Worm (Caenorhabditis elegans) whole organism, L1 larva: ENCODE results near the gene ZC449.4.

Experiments used
- C16A3.4 ChIP-seq: fragments of 150-350 bp; optimal IDR thresholded peaks from 2 replicates; lab custom pipeline; 2014; ENCODE audit warnings: missing biosample characterization, missing genetic modification characterization
- Y116A8C.19 ChIP-seq: sonication (generic microtip); optimal IDR thresholded peaks from 2 replicates; lab custom pipeline; 2016; ENCODE audit warnings: missing compliant biosample characterization, missing genetic modification characterization, borderline replicate concordance
- alr-1 ChIP-seq: fragments of 200-800 bp; sonication (Bioruptor generic); optimal IDR thresholded peaks from 2 replicates; lab custom pipeline; 2018; ENCODE audit warnings: borderline replicate concordance, mild to moderate bottlenecking, missing genetic modification characterization, missing compliant biosample characterization
- aly-2 ChIP-seq: fragments of 150-350 bp; optimal IDR thresholded peaks from 2 replicates; lab custom pipeline; 2014; ENCODE audit warnings: missing biosample characterization, missing genetic modification characterization
- blmp-1 ChIP-seq: fragments of 150-350 bp; optimal IDR thresholded peaks from 2 replicates; lab custom pipeline; 2014; ENCODE audit warnings: missing biosample characterization, missing genetic modification characterization
- ceh-63 ChIP-seq: fragments of 200-800 bp; sonication (Bioruptor generic); optimal IDR thresholded peaks from 2 replicates; lab custom pipeline; 2018; ENCODE audit warnings: mild to moderate bottlenecking, missing genetic modification characterization, missing compliant biosample characterization
- ceh-82 ChIP-seq, 3 experiments: fragments of 150-350 bp in 1 of 3; sonication (generic microtip) in 2 of 3; optimal IDR thresholded peaks; 2 replicates each; lab custom pipeline; 2014 to 2017; ENCODE audit warnings: missing biosample characterization in 3 of 3, missing genetic modification characterization in 3 of 3
- ces-1 ChIP-seq: fragments of 150-350 bp; optimal IDR thresholded peaks from 2 replicates; lab custom pipeline; 2014; ENCODE audit warnings: missing biosample characterization, missing genetic modification reagents, missing genetic modification characterization
- efl-3 ChIP-seq: fragments of 200-800 bp; sonication (Bioruptor generic); optimal IDR thresholded peaks from 2 replicates; lab custom pipeline; 2018; ENCODE audit warnings: mild to moderate bottlenecking, missing genetic modification characterization, missing compliant biosample characterization
- egl-27 ChIP-seq, 2 experiments: fragments of 150-350 bp in 1 of 2; sonication (generic microtip); optimal IDR thresholded peaks; 3 replicates each; lab custom pipeline; 2017 to 2018; ENCODE audit warnings: missing biosample characterization in 2 of 2, missing genetic modification characterization in 2 of 2, missing genetic modification reagents in 2 of 2
- elt-2 ChIP-seq: sonication (generic microtip); optimal IDR thresholded peaks from 2 replicates; lab custom pipeline; 2016; ENCODE audit warnings: missing genetic modification characterization, mild to moderate bottlenecking, inconsistent platforms, missing compliant biosample characterization, missing genetic modification reagents
- fkh-10 ChIP-seq: sonication (generic microtip); optimal IDR thresholded peaks from 2 replicates; lab custom pipeline; 2017; ENCODE audit warnings: missing biosample characterization, missing genetic modification reagents, missing genetic modification characterization
- fkh-4 ChIP-seq: sonication (generic microtip); optimal IDR thresholded peaks from 2 replicates; lab custom pipeline; 2016; ENCODE audit warnings: missing compliant biosample characterization, missing genetic modification characterization, borderline replicate concordance
- grh-1 ChIP-seq: fragments of 200-800 bp; sonication (Bioruptor generic); IDR thresholded peaks from 2 replicates; pipeline ENCODE4 v1.3.6; 2022; ENCODE audit warnings: missing genetic modification reagents, missing genetic modification characterization, missing compliant biosample characterization
- lin-14 ChIP-seq: fragments of 200-800 bp; sonication (Bioruptor generic); optimal IDR thresholded peaks from 2 replicates; lab custom pipeline; 2018; ENCODE audit warnings: mild to moderate bottlenecking, missing genetic modification characterization, moderate library complexity, missing compliant biosample characterization
- lin-35 ChIP-seq, 2 experiments: fragments of 150-350 bp; optimal IDR thresholded peaks; 2 replicates each; lab custom pipeline; 2014; ENCODE audit warnings: missing biosample characterization in 2 of 2, missing genetic modification characterization in 2 of 2, missing genetic modification reagents in 2 of 2
- lin-39 ChIP-seq: fragments of 150-350 bp; optimal IDR thresholded peaks from 2 replicates; lab custom pipeline; 2014; ENCODE audit warnings: missing biosample characterization, missing genetic modification reagents, missing genetic modification characterization
- lsy-2 ChIP-seq, 2 experiments: fragments of 150-350 bp; optimal IDR thresholded peaks; 2 replicates each; lab custom pipeline; 2014; ENCODE audit warnings: missing biosample characterization in 2 of 2, missing genetic modification characterization in 2 of 2
- mef-2 ChIP-seq: fragments of 150-350 bp; optimal IDR thresholded peaks from 2 replicates; lab custom pipeline; 2014; ENCODE audit warnings: missing biosample characterization, missing genetic modification characterization
- mep-1 ChIP-seq: fragments of 150-350 bp; optimal IDR thresholded peaks from 2 replicates; lab custom pipeline; 2014; ENCODE audit warnings: missing biosample characterization, missing genetic modification characterization
- nhr-19 ChIP-seq: fragments of 200-800 bp; sonication (Bioruptor generic); conservative IDR thresholded peaks from 2 replicates; pipeline ENCODE4 v1.3.6; 2022; ENCODE audit warnings: missing genetic modification characterization, missing compliant biosample characterization
- nhr-20 ChIP-seq: sonication (generic microtip); optimal IDR thresholded peaks from 2 replicates; lab custom pipeline; 2016; ENCODE audit warnings: mild to moderate bottlenecking, missing genetic modification characterization, missing compliant biosample characterization
- nhr-28 ChIP-seq: fragments of 150-350 bp; optimal IDR thresholded peaks from 2 replicates; lab custom pipeline; 2014; ENCODE audit warnings: missing biosample characterization, missing genetic modification characterization
- nhr-77 ChIP-seq: fragments of 150-350 bp; optimal IDR thresholded peaks from 2 replicates; lab custom pipeline; 2014; ENCODE audit warnings: missing biosample characterization, missing genetic modification characterization
- nhr-84 ChIP-seq: sonication (generic microtip); optimal IDR thresholded peaks from 2 replicates; lab custom pipeline; 2017; ENCODE audit warnings: missing biosample characterization, missing genetic modification characterization
- nhr-85 ChIP-seq: sonication (generic microtip); peaks from one replicate; lab custom pipeline; 2016; ENCODE audit warnings: missing genetic modification characterization, inconsistent platforms, missing compliant biosample characterization
- rnt-1 ChIP-seq: sonication (generic microtip); optimal IDR thresholded peaks from 2 replicates; lab custom pipeline; 2016; ENCODE audit warnings: mild to moderate bottlenecking, missing genetic modification characterization, moderate library complexity, missing compliant biosample characterization
- snu-23 ChIP-seq: sonication (generic microtip); optimal IDR thresholded peaks from 2 replicates; lab custom pipeline; 2016; ENCODE audit warnings: missing genetic modification characterization, missing compliant biosample characterization
- sptf-1 ChIP-seq: fragments of 150-350 bp; optimal IDR thresholded peaks from 2 replicates; lab custom pipeline; 2014; ENCODE audit warnings: missing biosample characterization, missing genetic modification characterization
- sup-37 ChIP-seq: fragments of 200-800 bp; sonication (Bioruptor generic); optimal IDR thresholded peaks from 2 replicates; lab custom pipeline; 2018; ENCODE audit warnings: mild to moderate bottlenecking, missing genetic modification characterization, missing compliant biosample characterization
- unc-86 ChIP-seq: sonication (generic microtip); optimal IDR thresholded peaks from 2 replicates; lab custom pipeline; 2016; ENCODE audit warnings: missing genetic modification characterization, missing compliant biosample characterization
- vab-15 ChIP-seq: sonication (generic microtip); optimal IDR thresholded peaks from 2 replicates; lab custom pipeline; 2017; ENCODE audit warnings: missing genotype, mild to moderate bottlenecking, missing genetic modification characterization, missing compliant biosample characterization
- zag-1 ChIP-seq: fragments of 150-350 bp; optimal IDR thresholded peaks from 2 replicates; lab custom pipeline; 2014; ENCODE audit warnings: missing biosample characterization, missing genetic modification characterization
- zip-4 ChIP-seq: fragments of 200-800 bp; sonication (Bioruptor generic); optimal IDR thresholded peaks from 2 replicates; lab custom pipeline; 2018; ENCODE audit warnings: mild to moderate bottlenecking, missing genetic modification characterization, moderate library complexity, missing compliant biosample characterization

Gene ZC449.4

DNA sequence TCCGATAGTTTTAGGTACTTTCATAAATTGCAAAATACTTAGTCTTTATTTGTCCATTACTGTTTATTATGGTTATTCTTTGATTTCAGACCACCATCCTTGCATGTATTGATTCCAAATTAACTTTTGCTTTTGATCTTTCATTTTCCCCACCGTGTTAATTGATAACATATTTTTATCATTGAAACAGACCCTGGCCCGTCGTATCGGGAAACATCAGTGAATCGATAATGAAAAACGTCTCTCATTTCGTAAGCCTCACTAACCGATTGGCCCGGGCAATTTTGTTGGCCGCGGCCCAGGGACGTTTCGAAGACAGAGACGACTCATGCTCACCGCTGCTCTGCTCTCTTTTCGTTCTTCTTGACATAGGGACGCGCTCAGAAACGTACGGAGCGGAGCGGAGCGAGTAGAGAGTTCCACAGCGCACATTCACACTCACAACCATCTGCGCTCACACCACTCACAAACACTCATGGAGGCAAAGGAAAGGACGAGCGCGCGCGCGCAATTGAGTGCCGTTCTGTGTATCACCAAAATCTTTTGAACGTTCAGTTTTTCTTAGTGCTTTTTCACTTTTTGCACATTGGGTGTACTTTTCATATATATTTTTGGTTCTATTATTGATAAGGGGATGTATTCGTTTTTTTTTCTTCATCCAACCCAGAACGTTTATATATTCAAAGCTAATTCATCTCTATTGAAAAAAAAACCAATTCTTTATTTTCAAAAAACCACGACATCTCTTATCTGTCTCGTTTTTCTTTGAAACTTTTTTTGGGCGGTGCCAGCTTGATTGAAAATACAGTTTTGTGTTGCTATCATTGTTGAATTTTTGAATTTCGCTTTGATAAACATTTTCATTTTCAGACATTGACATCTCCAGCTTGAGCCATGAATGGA lies 30.2 kb upstream of the ZC449.4 start, which contains the start of gene C24H10.2 (continued):
- TF ChIP-seq egl-27 (tag; optimal IDR thresholded peaks at IDR 0.05; lab: Kevin White, UChicago) (no peak), snu-23 (GFP tag; lab: Kevin White, UChicago) (peak; percentile 56), lin-14 (GFP tag; lab: Kevin White, UChicago) (peak; percentile 83), lsy-2 (tag; optimal IDR thresholded peaks at IDR 0.05; lab: Kevin White, UChicago) (peak in 1 of 2 experiments; percentile 48), aly-2 (no peak), C16A3.4 (tag; lab: Kevin White, UChicago) (peak; percentile 44), rnt-1 (tag; lab: Kevin White, UChicago) (peak; percentile 56), ceh-82 (tag; optimal IDR thresholded peaks at IDR 0.05; lab: Kevin White, UChicago) (peak in 1 of 3 experiments; percentile 42), vab-15 (no peak), lin-35 (GFP tag; optimal IDR thresholded peaks at IDR 0.05; lab: Kevin White, UChicago) (peak in 1 of 2 experiments; percentile 32), mef-2 (tag; lab: Kevin White, UChicago) (no peak), nhr-20 (tag; lab: Kevin White, UChicago) (peak; percentile 34)

DNA sequence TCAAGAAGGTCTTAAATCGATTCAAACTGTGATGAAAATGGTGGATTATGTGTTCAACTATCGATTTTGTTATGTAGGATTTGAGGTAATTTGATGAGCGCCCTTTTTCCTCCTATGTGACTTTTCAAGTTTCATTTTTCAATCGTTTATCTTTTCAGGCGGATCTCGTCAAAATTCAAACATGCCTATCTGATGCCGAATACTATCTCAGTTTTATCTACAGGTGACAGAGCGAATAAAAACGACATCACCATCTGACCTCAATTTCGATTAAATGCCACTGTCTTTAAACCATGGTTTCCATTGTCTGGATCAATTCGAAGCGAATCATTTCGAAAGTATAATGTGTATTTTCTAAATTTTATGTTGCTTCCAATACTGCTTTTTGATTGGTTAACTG lies 28.0 kb upstream of the ZC449.4 start:
- TF ChIP-seq lin-39 (tag; lab: Kevin White, UChicago) (no peak), mep-1 (tag; lab: Kevin White, UChicago) (peak; percentile 18), sptf-1 (no peak), blmp-1 (tag; lab: Kevin White, UChicago) (peak; percentile 74), nhr-85 (tag; lab: Kevin White, UChicago) (peak; percentile 78), nhr-28 (no peak), elt-2 (tag; lab: Kevin White, UChicago) (no peak), Y116A8C.19 (tag; lab: Kevin White, UChicago) (no peak), unc-86 (no peak)

DNA sequence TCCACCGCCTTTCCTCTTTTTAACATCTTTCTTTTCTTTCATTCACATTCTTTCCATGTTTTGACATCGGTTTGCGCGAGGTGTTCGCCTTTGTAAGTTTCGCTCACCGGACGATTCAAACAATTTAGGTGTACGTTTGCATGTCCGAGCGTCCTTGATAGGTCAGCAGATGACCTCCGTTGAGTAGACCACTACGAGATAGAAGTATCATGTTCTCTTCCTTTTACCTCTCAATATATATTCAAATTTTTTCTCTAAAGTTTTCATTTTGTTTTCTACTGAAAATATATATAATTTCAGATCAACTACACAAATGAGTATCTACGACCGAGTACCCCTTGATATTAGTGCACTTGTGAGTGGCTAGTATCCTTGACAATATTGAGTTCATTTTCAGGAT lies 27.0 kb upstream of the ZC449.4 start, which contains the start of gene C24H10.3:
TSS of gene C24H10.3 (plus strand) at position 301 of the 400 bp plus-strand sequence.
- no peak for TF ChIP-seq nhr-77 (tag; lab: Kevin White, UChicago)
- TF ChIP-seq ces-1 (GFP tag; lab: Kevin White, UChicago) = no peak
- peak; percentile 25 for TF ChIP-seq mep-1 (tag; lab: Kevin White, UChicago)
- TF ChIP-seq blmp-1 (tag; lab: Kevin White, UChicago) = peak; percentile 41
- peak; percentile 13 for TF ChIP-seq lin-14 (GFP tag; lab: Kevin White, UChicago)
- TF ChIP-seq, all 84 proteins: peak for 3

DNA sequence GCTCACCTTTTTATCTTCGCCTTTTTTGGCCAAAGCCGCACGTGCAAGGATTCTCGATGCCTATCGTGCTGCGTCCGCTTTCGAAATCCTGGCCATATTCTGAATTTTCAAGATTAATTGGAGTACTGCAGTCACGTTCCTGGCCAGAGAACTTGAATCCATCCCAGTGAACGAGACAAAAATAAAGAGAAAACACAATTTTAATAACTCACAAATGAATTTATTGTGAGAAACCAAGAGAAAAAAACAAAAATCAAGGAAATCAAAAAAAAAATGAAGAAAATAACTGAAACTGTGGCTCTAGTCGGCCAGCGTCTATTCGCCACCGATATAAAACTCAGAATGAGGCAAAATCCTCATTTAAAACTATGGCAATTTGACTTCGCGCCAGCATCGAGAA lies 25.4 kb upstream of the ZC449.4 start, which contains the start of gene C24H10.4:
TSS of gene C24H10.4 (minus strand) at position 101 of the 400 bp plus-strand sequence.
- TF ChIP-seq grh-1 (no peak), fkh-4 (tag; lab: Kevin White, UChicago) (no peak), zip-4 (no peak), nhr-84 (tag; lab: Kevin White, UChicago) (no peak), blmp-1 (tag; lab: Kevin White, UChicago) (no peak), fkh-10 (no peak), efl-3 (GFP tag; lab: Kevin White, UChicago) (no peak), sup-37 (GFP tag; lab: Kevin White, UChicago) (no peak), nhr-19 (GFP tag; lab: Robert Waterston, UW) (no peak), alr-1 (tag; lab: Kevin White, UChicago) (no peak), nhr-77 (tag; lab: Kevin White, UChicago) (no peak), ceh-63 (GFP tag; lab: Kevin White, UChicago) (no peak), lsy-2 (tag; optimal IDR thresholded peaks at IDR 0.05; lab: Kevin White, UChicago) (no peak), vab-15 (no peak), elt-2 (tag; lab: Kevin White, UChicago) (no peak), zag-1 (tag; lab: Kevin White, UChicago) (no peak), egl-27 (tag; optimal IDR thresholded peaks at IDR 0.05; lab: Kevin White, UChicago) (no peak)
